Worm (Caenorhabditis elegans) whole organism, young adult: ENCODE results near the gene C49F8.14.

Experiments used
- B0035.1 ChIP-seq: sonication (generic microtip); optimal IDR thresholded peaks from 2 replicates; lab custom pipeline; 2016; ENCODE audit warnings: missing genetic modification characterization, mild to moderate bottlenecking, missing compliant biosample characterization, missing genotype, missing genetic modification reagents
- C17E4.6 ChIP-seq: fragments of 200-800 bp; sonication (Bioruptor generic); IDR thresholded peaks from 2 replicates; pipeline ENCODE4 v1.3.6; 2022; ENCODE audit warnings: missing genetic modification reagents, missing genetic modification characterization, missing compliant biosample characterization
- F10E7.11 ChIP-seq: sonication (generic microtip); optimal IDR thresholded peaks from 2 replicates; lab custom pipeline; 2017; ENCODE audit warnings: mild to moderate bottlenecking, missing genetic modification characterization, moderate library complexity, missing compliant biosample characterization
- F33H1.4 ChIP-seq: fragments of 200-800 bp; sonication (Bioruptor generic); IDR thresholded peaks from 2 replicates; pipeline ENCODE4 v1.3.6; 2022; ENCODE audit warnings: missing genetic modification reagents, missing genetic modification characterization, missing compliant biosample characterization
- F49E8.2 ChIP-seq: sonication (generic microtip); optimal IDR thresholded peaks from 3 replicates; lab custom pipeline; 2017; ENCODE audit warnings: missing genetic modification characterization, mild to moderate bottlenecking, missing compliant biosample characterization, antibody characterized with exemption, moderate library complexity; ENCODE audit not compliant: insufficient read depth
- F57A8.1 ChIP-seq: fragments of 200-800 bp; sonication (Bioruptor generic); optimal IDR thresholded peaks from 2 replicates; lab custom pipeline; 2018; ENCODE audit warnings: mild to moderate bottlenecking, missing genetic modification characterization, moderate library complexity, missing compliant biosample characterization
- T26A5.8 ChIP-seq: sonication (generic microtip); optimal IDR thresholded peaks from 2 replicates; lab custom pipeline; 2016; ENCODE audit warnings: missing genetic modification characterization, missing compliant biosample characterization
- Y53G8AR.9 ChIP-seq: fragments of 200-800 bp; sonication (Bioruptor generic); conservative IDR thresholded peaks from 2 replicates; pipeline ENCODE4 v1.3.6; 2022; ENCODE audit warnings: missing genetic modification reagents, missing genetic modification characterization, missing compliant biosample characterization
- Y79H2A.3 ChIP-seq: fragments of 200-800 bp; sonication (Bioruptor generic); conservative IDR thresholded peaks from 2 replicates; pipeline ENCODE4 v1.3.6; 2022; ENCODE audit warnings: missing genetic modification reagents, missing genetic modification characterization, missing compliant biosample characterization
- Y95B8A.8 ChIP-seq: fragments of 200-800 bp; sonication (Bioruptor generic); IDR thresholded peaks from 2 replicates; pipeline ENCODE4 v1.3.6; 2022; ENCODE audit warnings: missing genetic modification reagents, missing genetic modification characterization, missing compliant biosample characterization
- ZK185.1 ChIP-seq: sonication (generic microtip); optimal IDR thresholded peaks from 2 replicates; lab custom pipeline; 2016; ENCODE audit warnings: mild to moderate bottlenecking, missing genetic modification characterization, missing compliant biosample characterization; ENCODE audit not compliant: poor library complexity, severe bottlenecking
- attf-5 ChIP-seq: fragments of 200-800 bp; sonication (Bioruptor generic); optimal IDR thresholded peaks from 2 replicates; lab custom pipeline; 2018; ENCODE audit warnings: mild to moderate bottlenecking, missing genetic modification characterization, missing compliant biosample characterization
- ceh-100 ChIP-seq: fragments of 200-800 bp; sonication (Bioruptor generic); IDR thresholded peaks from 2 replicates; pipeline ENCODE4 v1.3.6; 2022; ENCODE audit warnings: missing genetic modification reagents, missing genetic modification characterization, missing compliant biosample characterization
- ceh-40 ChIP-seq: fragments of 200-800 bp; sonication (Bioruptor generic); IDR thresholded peaks from 2 replicates; pipeline ENCODE4 v1.3.6; 2022; ENCODE audit warnings: missing genetic modification characterization, missing compliant biosample characterization
- chd-7 ChIP-seq: sonication (generic microtip); optimal IDR thresholded peaks from 2 replicates; lab custom pipeline; 2016; ENCODE audit warnings: mild to moderate bottlenecking, missing genetic modification characterization, moderate library complexity, missing compliant biosample characterization
- dpl-1 ChIP-seq: fragments of 150-350 bp; optimal IDR thresholded peaks from 2 replicates; lab custom pipeline; 2014; ENCODE audit warnings: missing biosample characterization, missing genetic modification reagents, missing genetic modification characterization
- egl-44 ChIP-seq: fragments of 200-800 bp; sonication (Bioruptor generic); IDR thresholded peaks from 2 replicates; pipeline ENCODE4 v1.3.6; 2022; ENCODE audit warnings: missing genetic modification reagents, missing genetic modification characterization, missing compliant biosample characterization
- ekl-4 ChIP-seq: fragments of 200-800 bp; sonication (Bioruptor generic); IDR thresholded peaks from 2 replicates; pipeline ENCODE4 v1.3.6; 2022; ENCODE audit warnings: missing genetic modification reagents, missing genetic modification characterization, missing compliant biosample characterization
- gei-17 ChIP-seq: fragments of 200-800 bp; sonication (Bioruptor generic); optimal IDR thresholded peaks from 2 replicates; lab custom pipeline; 2018; ENCODE audit warnings: mild to moderate bottlenecking, missing genetic modification characterization, missing compliant biosample characterization
- hlh-12 ChIP-seq: sonication (generic microtip); optimal IDR thresholded peaks from 2 replicates; lab custom pipeline; 2016; ENCODE audit warnings: missing genetic modification characterization, missing compliant biosample characterization
- hmg-1.2 ChIP-seq: fragments of 200-800 bp; sonication (Bioruptor generic); IDR thresholded peaks from 2 replicates; pipeline ENCODE4 v1.3.6; 2022; ENCODE audit warnings: missing genetic modification reagents, missing genetic modification characterization, missing compliant biosample characterization
- hmg-20 ChIP-seq: fragments of 200-800 bp; sonication (Bioruptor generic); IDR thresholded peaks from 2 replicates; pipeline ENCODE4 v1.3.6; 2022; ENCODE audit warnings: missing genetic modification reagents, missing genetic modification characterization, missing compliant biosample characterization
- hrde-1 ChIP-seq: sonication (generic microtip); optimal IDR thresholded peaks from 2 replicates; lab custom pipeline; 2016; ENCODE audit warnings: missing genetic modification characterization, mild to moderate bottlenecking, missing compliant biosample characterization, moderate library complexity, missing genotype, missing genetic modification reagents, borderline replicate concordance
- let-607 ChIP-seq, 2 experiments: fragments of 200-800 bp in 1 of 2; sonication (Bioruptor generic) in 1 of 2; sonication (generic microtip) in 1 of 2; optimal IDR thresholded peaks; 2 replicates each; lab custom pipeline; 2016 to 2018; ENCODE audit warnings: mild to moderate bottlenecking in 2 of 2, missing compliant biosample characterization in 2 of 2, missing genetic modification characterization in 2 of 2, moderate library complexity in 2 of 2, missing genotype in 1 of 2
- lin-54 ChIP-seq: fragments of 200-800 bp; sonication (Bioruptor generic); optimal IDR thresholded peaks from 2 replicates; lab custom pipeline; 2018; ENCODE audit warnings: mild to moderate bottlenecking, missing genetic modification characterization, missing compliant biosample characterization
- nfya-1 ChIP-seq: sonication (generic microtip); optimal IDR thresholded peaks from 2 replicates; lab custom pipeline; 2017; ENCODE audit warnings: antibody characterized with exemption, missing compliant biosample characterization, missing genetic modification characterization, borderline replicate concordance; ENCODE audit not compliant: insufficient read depth
- nfyb-1 ChIP-seq: fragments of 200-800 bp; sonication (Bioruptor generic); IDR thresholded peaks from 2 replicates; pipeline ENCODE4 v1.3.6; 2022; ENCODE audit warnings: missing genetic modification reagents, missing genetic modification characterization, missing compliant biosample characterization
- nhr-179 ChIP-seq: sonication (generic microtip); optimal IDR thresholded peaks from 2 replicates; lab custom pipeline; 2016; ENCODE audit warnings: mild to moderate bottlenecking, missing genetic modification characterization, missing compliant biosample characterization
- nhr-80 ChIP-seq: sonication (generic microtip); optimal IDR thresholded peaks from 2 replicates; lab custom pipeline; 2016; ENCODE audit warnings: missing genetic modification characterization, missing compliant biosample characterization
- rec-8 ChIP-seq, 2 experiments: sonication (generic microtip); optimal IDR thresholded peaks; 2 replicates each; lab custom pipeline; 2016; ENCODE audit warnings: mild to moderate bottlenecking in 2 of 2, missing genetic modification characterization in 2 of 2, missing genetic modification reagents in 2 of 2, missing genotype in 2 of 2, missing biosample characterization in 1 of 2, missing compliant biosample characterization in 1 of 2, moderate library complexity in 1 of 2
- repo-1 ChIP-seq: sonication (generic microtip); optimal IDR thresholded peaks from 2 replicates; lab custom pipeline; 2017; ENCODE audit warnings: mild to moderate bottlenecking, missing genetic modification characterization, missing compliant biosample characterization
- sdz-38 ChIP-seq: sonication (generic microtip); optimal IDR thresholded peaks from 2 replicates; lab custom pipeline; 2016; ENCODE audit warnings: missing genotype, missing genetic modification characterization, missing compliant biosample characterization
- snpc-4 ChIP-seq, 5 experiments: fragments of 150-350 bp in 1 of 5; sonication (generic microtip) in 4 of 5; optimal IDR thresholded peaks; 2 replicates each; lab custom pipeline; 2014 to 2018; ENCODE audit warnings: missing genetic modification characterization in 5 of 5, missing biosample characterization in 3 of 5, antibody characterized with exemption in 2 of 5, mild to moderate bottlenecking in 2 of 5, missing compliant biosample characterization in 2 of 5, missing genotype in 2 of 5, moderate library complexity in 2 of 5, missing genetic modification reagents in 1 of 5
- somi-1 ChIP-seq: fragments of 200-800 bp; sonication (Bioruptor generic); optimal IDR thresholded peaks from 2 replicates; lab custom pipeline; 2018; ENCODE audit warnings: mild to moderate bottlenecking, missing genetic modification characterization, missing compliant biosample characterization
- tbx-9 ChIP-seq: sonication (generic microtip); optimal IDR thresholded peaks from 2 replicates; lab custom pipeline; 2016; ENCODE audit warnings: borderline replicate concordance, missing genetic modification characterization, inconsistent platforms, missing compliant biosample characterization
- zim-3 ChIP-seq: sonication (generic microtip); optimal IDR thresholded peaks from 2 replicates; lab custom pipeline; 2017; ENCODE audit warnings: mild to moderate bottlenecking, missing genetic modification characterization, moderate library complexity, missing compliant biosample characterization
- ztf-3 ChIP-seq: fragments of 200-800 bp; sonication (Bioruptor generic); optimal IDR thresholded peaks from 2 replicates; lab custom pipeline; 2018; ENCODE audit warnings: mild to moderate bottlenecking, missing genetic modification characterization, missing compliant biosample characterization
- ztf-6 ChIP-seq: fragments of 200-800 bp; sonication (Bioruptor generic); IDR thresholded peaks from 2 replicates; pipeline ENCODE4 v1.3.6; 2022; ENCODE audit warnings: missing genetic modification reagents, missing genetic modification characterization, missing compliant biosample characterization

Gene C49F8.14

DNA sequence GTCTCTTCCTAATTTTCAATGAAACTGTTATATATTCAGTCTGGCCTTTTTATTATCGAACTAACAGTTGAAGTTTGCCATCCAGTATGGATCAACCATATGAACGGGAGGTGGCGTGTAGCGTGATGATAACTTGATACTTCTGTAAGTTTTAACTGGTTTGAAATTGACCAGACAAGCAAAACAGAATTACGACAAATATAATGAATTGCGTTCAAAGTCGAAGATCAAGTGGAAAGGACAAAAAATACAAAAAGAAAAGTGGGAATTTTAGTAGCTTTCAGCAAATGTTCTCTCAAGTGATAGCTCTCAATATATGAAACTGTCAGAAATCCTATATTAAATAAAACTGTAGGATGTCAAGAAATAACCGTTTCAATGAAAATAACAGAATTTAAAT lies at the start of gene C49F8.14, which contains the start of gene gem-1:
C49F8.14 (minus strand) TSS at position 99 of the 400 bp plus-strand sequence.
gem-1 (minus strand) TSS at position 142 of the 400 bp plus-strand sequence.
- TF ChIP-seq ztf-3 (GFP tag; lab: Kevin White, UChicago): no peak
- no peak for TF ChIP-seq Y79H2A.3
- no peak for TF ChIP-seq F57A8.1 (GFP tag; lab: Kevin White, UChicago)
- TF ChIP-seq nhr-179: no peak
- no peak for TF ChIP-seq somi-1
- no peak for TF ChIP-seq rec-8 (tag; optimal IDR thresholded peaks at IDR 0.05; lab: Kevin White, UChicago)
- TF ChIP-seq ceh-100 (GFP tag; lab: Robert Waterston, UW): no peak
- no peak for TF ChIP-seq B0035.1 (tag; lab: Kevin White, UChicago)
- TF ChIP-seq F10E7.11: no peak
- no peak for TF ChIP-seq Y95B8A.8 (GFP tag; lab: Robert Waterston, UW)
- TF ChIP-seq attf-5: no peak
- no peak for TF ChIP-seq Y53G8AR.9
- TF ChIP-seq egl-44: no peak
- TF ChIP-seq nfya-1 (tag; lab: Kevin White, UChicago): no peak
- no peak for TF ChIP-seq tbx-9 (tag; lab: Kevin White, UChicago)
- TF ChIP-seq F33H1.4: no peak

ce11 chrX:13423340-13423739 lies 46.6 kb upstream of the C49F8.14 start, which contains the start of gene fkh-3:
fkh-3 (minus strand) TSS chrX:13423440.
- TF ChIP-seq let-607 (tag; optimal IDR thresholded peaks at IDR 0.05; lab: Kevin White, UChicago): no peak
- TF ChIP-seq Y79H2A.3: no peak
- TF ChIP-seq sdz-38 (tag; lab: Kevin White, UChicago): no peak
- no peak for TF ChIP-seq repo-1
- TF ChIP-seq hrde-1 (tag; lab: Kevin White, UChicago): no peak
- no peak for TF ChIP-seq ztf-3 (GFP tag; lab: Kevin White, UChicago)
- TF ChIP-seq chd-7: no peak
- TF ChIP-seq T26A5.8 (tag; lab: Kevin White, UChicago): no peak
- TF ChIP-seq zim-3 (tag; lab: Kevin White, UChicago): no peak
- no peak for TF ChIP-seq hlh-12 (tag; lab: Kevin White, UChicago)
- no peak for TF ChIP-seq ztf-6
- TF ChIP-seq C17E4.6: no peak
- TF ChIP-seq ekl-4 (GFP tag; lab: Robert Waterston, UW): no peak
- no peak for TF ChIP-seq gei-17
- TF ChIP-seq snpc-4 (GFP tag; optimal IDR thresholded peaks at IDR 0.05; lab: Kevin White, UChicago): no peak
- no peak for TF ChIP-seq snpc-4 (tag; optimal IDR thresholded peaks at IDR 0.05; lab: Kevin White, UChicago)
- TF ChIP-seq hmg-20 (GFP tag; lab: Robert Waterston, UW): no peak
- TF ChIP-seq dpl-1 (GFP tag; lab: Kevin White, UChicago): no peak

DNA sequence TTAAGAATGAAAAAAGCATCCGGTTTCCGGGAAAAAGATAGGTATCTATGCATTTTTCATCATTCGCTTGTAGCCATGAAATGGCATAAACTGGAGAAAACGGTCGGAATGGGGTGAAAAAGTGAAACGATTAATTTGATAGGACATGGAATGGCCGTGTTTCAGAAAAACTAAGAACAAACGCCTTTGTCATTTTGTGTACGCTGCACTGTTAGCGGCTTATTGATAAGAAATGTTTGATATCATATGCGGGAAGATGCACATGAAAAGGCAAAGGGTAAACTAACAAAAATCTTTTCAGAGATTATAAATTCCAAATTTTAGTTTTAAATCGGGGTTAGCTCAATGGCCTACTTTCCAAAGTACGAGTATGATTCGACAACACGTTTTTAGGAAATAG lies 44.3 kb upstream of the C49F8.14 start:
- peak; percentile 80 for TF ChIP-seq nhr-80 (tag; lab: Kevin White, UChicago)
- TF ChIP-seq hmg-1.2 (GFP tag; lab: Robert Waterston, UW): no peak
- no peak for TF ChIP-seq F49E8.2 (tag; lab: Kevin White, UChicago)
- 0 out of 2 replicates have a peak, but pooled peaks have one; percentile 11 for TF ChIP-seq nfyb-1 (GFP tag; lab: Robert Waterston, UW)
- no peak for TF ChIP-seq ZK185.1
- TF ChIP-seq ceh-40 (GFP tag; lab: Robert Waterston, UW): no peak
- no peak for TF ChIP-seq lin-54 (GFP tag; lab: Kevin White, UChicago)
- TF ChIP-seq let-607 (tag; optimal IDR thresholded peaks at IDR 0.05; lab: Kevin White, UChicago): no peak
